Worm (Caenorhabditis elegans): Measurements from ENCODE around the gene str-252.

DNA sequence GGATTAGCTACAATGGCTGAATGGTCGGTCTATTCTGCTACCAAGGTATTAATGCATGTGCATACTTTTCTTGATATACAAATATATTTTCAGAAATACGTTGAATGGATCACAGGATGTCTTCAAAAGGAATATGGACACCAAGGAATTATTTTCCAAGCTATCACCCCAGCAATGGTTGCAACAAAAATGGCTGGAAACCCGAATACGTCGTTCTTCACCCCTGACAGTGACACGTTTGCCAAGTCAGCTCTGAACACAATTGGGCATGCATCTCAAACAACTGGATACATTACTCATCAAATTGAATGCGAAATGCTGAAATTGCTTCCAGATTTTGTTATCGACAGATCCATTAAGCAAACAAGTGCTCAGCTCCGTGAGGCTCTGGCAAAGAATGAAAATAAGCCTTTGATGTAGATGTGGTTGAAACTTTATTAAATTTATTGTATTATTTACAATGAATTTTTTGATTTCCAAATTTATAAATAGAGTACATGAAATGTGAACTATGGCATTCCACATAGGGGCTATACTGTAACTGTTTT is 8.7 kb upstream of the str-252 start:
- peak; percentile 91 for TF ChIP-seq lin-26 (GFP tag; IDR thresholded peaks at IDR 0.05)
- TF ChIP-seq attf-5 (GFP tag; optimal IDR thresholded peaks at IDR 0.05) = peak; percentile 68

Data from whole organism, young adult.